Worm (Caenorhabditis elegans) whole organism, mixed stage, embryonic: Measurements from ENCODE around the gene srd-45.

Experiments
- blmp-1 ChIP-seq: fragments of 150-350 bp; optimal IDR thresholded peaks from 2 replicates; lab custom pipeline; 2014; ENCODE audit warnings: missing biosample characterization, missing genetic modification characterization
- ceh-83 ChIP-seq: fragments of 200-800 bp; sonication (Bioruptor generic); optimal IDR thresholded peaks from 2 replicates; lab custom pipeline; 2018; ENCODE audit warnings: mild to moderate bottlenecking, missing genetic modification characterization, missing compliant biosample characterization
- drap-1 ChIP-seq: fragments of 200-800 bp; sonication (Bioruptor generic); optimal IDR thresholded peaks from 3 replicates; lab custom pipeline; 2018; ENCODE audit warnings: mild to moderate bottlenecking, missing genetic modification characterization, missing compliant biosample characterization
- ham-2 ChIP-seq: fragments of 200-800 bp; sonication (Bioruptor generic); optimal IDR thresholded peaks from 2 replicates; lab custom pipeline; 2018; ENCODE audit warnings: mild to moderate bottlenecking, missing genetic modification characterization, missing compliant biosample characterization
- mep-1 ChIP-seq: fragments of 150-350 bp; optimal IDR thresholded peaks from 2 replicates; lab custom pipeline; 2017; ENCODE audit warnings: missing biosample characterization, missing genetic modification reagents, missing genetic modification characterization, inconsistent platforms
- nhr-76 ChIP-seq: sonication (generic microtip); optimal IDR thresholded peaks from 2 replicates; lab custom pipeline; 2017; ENCODE audit warnings: missing biosample characterization, missing genetic modification characterization
- unc-39 ChIP-seq: fragments of 150-350 bp; optimal IDR thresholded peaks from 2 replicates; lab custom pipeline; 2014; ENCODE audit warnings: missing biosample characterization, missing genetic modification characterization
- unc-62 ChIP-seq: fragments of 150-350 bp; optimal IDR thresholded peaks from 2 replicates; lab custom pipeline; 2014; ENCODE audit warnings: missing biosample characterization, missing genetic modification reagents, missing genetic modification characterization
- ztf-11 ChIP-seq: fragments of 150-350 bp; optimal IDR thresholded peaks from 2 replicates; lab custom pipeline; 2014; ENCODE audit warnings: missing biosample characterization, missing genetic modification characterization

- TF ChIP-seq ztf-11 (tag; lab: Kevin White, UChicago) = no peak
- no peak for TF ChIP-seq ceh-83 (GFP tag; lab: Kevin White, UChicago)
- TF ChIP-seq ham-2 (GFP tag; lab: Kevin White, UChicago) = no peak
- no peak for TF ChIP-seq unc-62 (GFP tag; lab: Kevin White, UChicago)
- no peak for TF ChIP-seq nhr-76 (tag; lab: Kevin White, UChicago)
- no peak for TF ChIP-seq unc-39 (tag; lab: Kevin White, UChicago)
- TF ChIP-seq mep-1 (tag; lab: Kevin White, UChicago) = no peak
- no peak for TF ChIP-seq blmp-1 (tag; lab: Kevin White, UChicago)
- no peak for TF ChIP-seq drap-1
These were observed 7.4 kb upstream of the srd-45 start, which contains the start of gene F17A2.13 for ce11 chrX:12321357-12321756.
